Fruit fly (Drosophila melanogaster): ENCODE results near the gene CG13693.

- TF ChIP-seq bab1 (GFP tag; optimal IDR thresholded peaks at IDR 0.05) (no peak), pad (GFP tag; optimal IDR thresholded peaks at IDR 0.05) (no peak), ovo (GFP tag; optimal IDR thresholded peaks at IDR 0.05) (no peak), Clk (GFP tag; optimal IDR thresholded peaks at IDR 0.05) (no peak), CG14711 (tag; optimal IDR thresholded peaks at IDR 0.05) (no peak), CG7101 (tag; optimal IDR thresholded peaks at IDR 0.05) (no peak), toe (GFP tag; optimal IDR thresholded peaks at IDR 0.05) (no peak), Mnt (GFP tag; optimal IDR thresholded peaks at IDR 0.05) (no peak), Hr96 (GFP tag; optimal IDR thresholded peaks at IDR 0.05) (no peak), kay (GFP tag; ENCODE audit: borderline replicate concordance) (no peak), CG5204 (GFP tag; optimal IDR thresholded peaks at IDR 0.05) (no peak), CG1620 (GFP tag; optimal IDR thresholded peaks at IDR 0.05) (no peak)
Observed at dm6 chr2L:221152-221551, 11.1 kb upstream of the CG13693 start.
